Fruit fly (Drosophila melanogaster) whole organism, prepupa: ENCODE results near the gene CG43759.
A peak's percentile ranks its signal among the peaks of the same experiment; 100 is the strongest.

Experiments
- CG10631 ChIP-seq: fragments of 200-800 bp; sonication (Bioruptor generic); optimal IDR thresholded peaks from 2 replicates; lab custom pipeline; 2016; ENCODE audit warnings: missing biosample characterization, missing genetic modification characterization
- CG10669 ChIP-seq: fragments of 200-800 bp; sonication (Bioruptor generic); optimal IDR thresholded peaks from 3 replicates; lab custom pipeline; 2018; ENCODE audit warnings: missing biosample characterization, mild to moderate bottlenecking, missing genetic modification characterization, moderate library complexity
- CG11294 ChIP-seq: fragments of 200-800 bp; sonication (Bioruptor generic); IDR thresholded peaks from 2 replicates; pipeline ENCODE4 v1.3.6; 2022; ENCODE audit warnings: missing biosample characterization, missing genetic modification characterization
- CG11902 ChIP-seq: fragments of 200-800 bp; sonication (Bioruptor generic); optimal IDR thresholded peaks from 3 replicates; lab custom pipeline; 2016; ENCODE audit warnings: missing biosample characterization, missing genetic modification characterization
- CG15336 ChIP-seq: fragments of 200-800 bp; sonication (Bioruptor generic); IDR thresholded peaks from 2 replicates; pipeline ENCODE4 v1.3.6; 2022; ENCODE audit warnings: missing biosample characterization, missing genetic modification characterization
- CG16779 ChIP-seq: fragments of 200-800 bp; sonication (Bioruptor generic); optimal IDR thresholded peaks from 3 replicates; lab custom pipeline; 2017; ENCODE audit warnings: missing biosample characterization, mild to moderate bottlenecking, missing genetic modification characterization
- CG31627 ChIP-seq: fragments of 200-800 bp; sonication (Bioruptor generic); optimal IDR thresholded peaks from 3 replicates; lab custom pipeline; 2016; ENCODE audit warnings: missing biosample characterization, missing genetic modification characterization
- CG32006 ChIP-seq: fragments of 200-800 bp; sonication (Bioruptor generic); optimal IDR thresholded peaks from 3 replicates; lab custom pipeline; 2017; ENCODE audit warnings: missing biosample characterization, mild to moderate bottlenecking, missing genetic modification characterization
- CG4318 ChIP-seq: fragments of 200-800 bp; sonication (Bioruptor generic); optimal IDR thresholded peaks from 3 replicates; lab custom pipeline; 2017; ENCODE audit warnings: missing biosample characterization, mild to moderate bottlenecking, missing genetic modification characterization
- CG6163 ChIP-seq: fragments of 200-800 bp; sonication (Bioruptor generic); IDR thresholded peaks from 3 replicates; pipeline ENCODE4 v1.3.6; 2022; ENCODE audit warnings: missing biosample characterization, missing genetic modification characterization
- CG6792 ChIP-seq: fragments of 200-800 bp; sonication (Bioruptor generic); optimal IDR thresholded peaks from 3 replicates; lab custom pipeline; 2016; ENCODE audit warnings: missing biosample characterization, missing genetic modification characterization
- CG8319 ChIP-seq: fragments of 200-800 bp; sonication (Bioruptor generic); optimal IDR thresholded peaks from 3 replicates; lab custom pipeline; 2016; ENCODE audit warnings: missing biosample characterization, missing genetic modification characterization
- CG8632 ChIP-seq: fragments of 200-800 bp; sonication (Bioruptor generic); optimal IDR thresholded peaks from 3 replicates; lab custom pipeline; 2016; ENCODE audit warnings: missing biosample characterization, missing genetic modification characterization
- Eip78C ChIP-seq: fragments of 200-800 bp; sonication (Bioruptor generic); peaks from one replicate; lab custom pipeline; 2016; ENCODE audit warnings: missing biosample characterization, missing genetic modification characterization
- Eip93F ChIP-seq: fragments of 200-800 bp; sonication (Bioruptor generic); optimal IDR thresholded peaks from 2 replicates; lab custom pipeline; 2016; ENCODE audit warnings: missing biosample characterization, mild to moderate bottlenecking, missing genetic modification characterization
- Ets21C ChIP-seq: fragments of 200-800 bp; sonication (Bioruptor generic); optimal IDR thresholded peaks from 3 replicates; lab custom pipeline; 2016; ENCODE audit warnings: missing biosample characterization, missing genetic modification characterization
- Gug ChIP-seq: fragments of 200-800 bp; sonication (Bioruptor generic); IDR thresholded peaks from 2 replicates; pipeline ENCODE4 v1.3.6; 2022; ENCODE audit warnings: missing biosample characterization, missing genetic modification characterization
- Hr38 ChIP-seq: sonication (Bioruptor generic); optimal IDR thresholded peaks from 2 replicates; lab custom pipeline; 2016; ENCODE audit warnings: missing biosample characterization, missing genetic modification characterization
- Hr39 ChIP-seq: fragments of 200-800 bp; sonication (Bioruptor generic); optimal IDR thresholded peaks from 2 replicates; lab custom pipeline; 2016; ENCODE audit warnings: missing biosample characterization, missing genetic modification characterization
- Hr4 ChIP-seq: fragments of 200-800 bp; sonication (Bioruptor generic); optimal IDR thresholded peaks from 3 replicates; lab custom pipeline; 2016; ENCODE audit warnings: missing biosample characterization, missing genetic modification characterization
- Lpt ChIP-seq: fragments of 200-800 bp; sonication (Bioruptor generic); optimal IDR thresholded peaks from 3 replicates; lab custom pipeline; 2016; ENCODE audit warnings: missing biosample characterization, missing genetic modification characterization
- Met ChIP-seq: fragments of 200-800 bp; sonication (Bioruptor generic); optimal IDR thresholded peaks from 3 replicates; lab custom pipeline; 2016; ENCODE audit warnings: missing biosample characterization, missing genetic modification characterization
- OdsH ChIP-seq: fragments of 200-800 bp; sonication (Bioruptor generic); optimal IDR thresholded peaks from 3 replicates; lab custom pipeline; 2016; ENCODE audit warnings: missing biosample characterization, missing genetic modification characterization
- Smox ChIP-seq: fragments of 200-800 bp; sonication (Bioruptor generic); optimal IDR thresholded peaks from 3 replicates; lab custom pipeline; 2016; ENCODE audit warnings: missing biosample characterization, missing genetic modification characterization
- Sox102F ChIP-seq: fragments of 200-800 bp; sonication (Bioruptor generic); optimal IDR thresholded peaks from 2 replicates; lab custom pipeline; 2016; ENCODE audit warnings: missing biosample characterization, mild to moderate bottlenecking, missing genetic modification characterization
- Sox14 ChIP-seq: fragments of 200-800 bp; sonication (Bioruptor generic); optimal IDR thresholded peaks from 3 replicates; lab custom pipeline; 2016; ENCODE audit warnings: missing biosample characterization, missing genetic modification characterization
- Sox15 ChIP-seq: fragments of 200-800 bp; sonication (Bioruptor generic); optimal IDR thresholded peaks from 3 replicates; lab custom pipeline; 2016; ENCODE audit warnings: missing biosample characterization, missing genetic modification characterization
- achi ChIP-seq: fragments of 200-800 bp; sonication (Bioruptor generic); optimal IDR thresholded peaks from 3 replicates; lab custom pipeline; 2016; ENCODE audit warnings: missing biosample characterization, missing genetic modification characterization
- acj6 ChIP-seq: fragments of 200-800 bp; sonication (Bioruptor generic); optimal IDR thresholded peaks from 3 replicates; lab custom pipeline; 2016; ENCODE audit warnings: missing biosample characterization, missing genetic modification characterization
- eg ChIP-seq: fragments of 200-800 bp; sonication (Bioruptor generic); IDR thresholded peaks from 3 replicates; pipeline ENCODE4 v1.3.6; 2022; ENCODE audit warnings: missing biosample characterization, missing genetic modification characterization
- fd59A ChIP-seq: fragments of 200-800 bp; sonication (Bioruptor generic); optimal IDR thresholded peaks from 2 replicates; lab custom pipeline; 2017; ENCODE audit warnings: missing biosample characterization, mild to moderate bottlenecking, missing genetic modification characterization, missing genetic modification reagents
- fd85E ChIP-seq: fragments of 200-800 bp; sonication (Bioruptor generic); optimal IDR thresholded peaks from 3 replicates; lab custom pipeline; 2016; ENCODE audit warnings: missing biosample characterization, missing genetic modification characterization
- lz ChIP-seq: fragments of 200-800 bp; sonication (Bioruptor generic); optimal IDR thresholded peaks from 3 replicates; lab custom pipeline; 2016; ENCODE audit warnings: missing biosample characterization, missing genetic modification characterization
- pdm3 ChIP-seq: fragments of 200-800 bp; sonication (Bioruptor generic); optimal IDR thresholded peaks from 3 replicates; lab custom pipeline; 2016; ENCODE audit warnings: missing biosample characterization, missing genetic modification characterization
- salr ChIP-seq, 2 experiments: fragments of 200-800 bp; sonication (Bioruptor generic); optimal IDR thresholded peaks; 3 replicates each; lab custom pipeline; 2016 to 2018; ENCODE audit warnings: missing biosample characterization in 2 of 2, missing genetic modification characterization in 2 of 2, mild to moderate bottlenecking in 1 of 2
- svp ChIP-seq: fragments of 200-800 bp; sonication (Bioruptor generic); peaks from one replicate; lab custom pipeline; 2016; ENCODE audit warnings: missing biosample characterization, missing genetic modification characterization
- topi ChIP-seq: fragments of 200-800 bp; sonication (Bioruptor generic); optimal IDR thresholded peaks from 3 replicates; lab custom pipeline; 2016; ENCODE audit warnings: missing biosample characterization, missing genetic modification characterization
- vri ChIP-seq: fragments of 200-800 bp; sonication (Bioruptor generic); optimal IDR thresholded peaks from 3 replicates; lab custom pipeline; 2016; ENCODE audit warnings: missing biosample characterization, mild to moderate bottlenecking, missing genetic modification characterization

The CG43759 gene

DNA sequence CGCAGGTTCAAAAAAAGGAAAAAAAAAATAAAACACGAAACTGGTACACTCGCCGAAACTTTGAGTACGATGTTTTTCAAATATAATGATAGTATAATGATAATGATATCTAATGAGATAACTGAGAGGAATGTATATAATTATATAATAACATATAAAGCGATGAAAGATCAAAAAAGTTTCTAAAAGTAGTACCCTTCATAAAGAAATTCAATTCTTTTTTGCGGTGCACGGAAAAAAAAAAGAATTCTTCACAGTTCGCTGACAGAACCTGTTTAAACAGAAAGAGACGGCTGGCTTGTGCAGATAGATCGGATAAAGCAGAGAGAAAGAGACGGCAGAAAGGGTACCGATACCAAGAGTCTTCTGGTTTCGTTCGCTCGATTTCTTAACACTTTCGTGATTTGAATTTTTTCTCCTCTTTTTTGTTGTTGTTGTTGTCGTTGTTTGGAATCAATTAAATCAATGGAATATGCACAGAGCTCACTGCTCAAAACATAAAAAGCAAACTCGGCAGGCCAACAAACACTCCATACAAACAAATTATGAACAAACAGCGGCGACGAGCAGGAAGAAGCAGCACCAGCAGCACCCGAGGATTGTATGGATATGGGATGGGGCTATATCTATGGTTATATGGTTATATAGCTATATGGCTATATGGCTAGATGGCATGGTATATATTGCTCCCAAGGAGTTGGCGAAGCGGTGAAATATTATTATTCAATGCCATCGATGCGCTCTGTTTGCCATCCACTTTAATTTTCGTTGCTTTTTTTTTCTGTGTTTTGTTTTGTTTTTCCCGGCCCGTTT is 8.2 kb downstream of the CG43759 start (continued):
- peak; percentile 81 for TF ChIP-seq fd59A (GFP tag; lab: Kevin White, UChicago)
- TF ChIP-seq Sox14 (GFP tag; lab: Kevin White, UChicago) = peak; percentile 52
- peak; percentile 5 for TF ChIP-seq Eip93F (GFP tag; lab: Kevin White, UChicago)
- peak; percentile 74 for TF ChIP-seq CG16779 (tag; lab: Kevin White, UChicago)
- TF ChIP-seq CG8632 = peak; percentile 87
- TF ChIP-seq lz (GFP tag; lab: Kevin White, UChicago) = peak; percentile 59
- peak; percentile 74 for TF ChIP-seq Smox (GFP tag; lab: Kevin White, UChicago)
- TF ChIP-seq topi (GFP tag; lab: Kevin White, UChicago) = peak; percentile 63
- peak; percentile 70 for TF ChIP-seq CG32006
- TF ChIP-seq Hr38 (GFP tag; lab: Kevin White, UChicago) = no peak
- TF ChIP-seq CG31627 (GFP tag; lab: Kevin White, UChicago) = peak; percentile 42
- TF ChIP-seq CG4318 (GFP tag; lab: Kevin White, UChicago) = peak; percentile 32
- TF ChIP-seq svp = peak; percentile 82
- peak; percentile 87 for TF ChIP-seq achi (GFP tag; lab: Kevin White, UChicago)

DNA sequence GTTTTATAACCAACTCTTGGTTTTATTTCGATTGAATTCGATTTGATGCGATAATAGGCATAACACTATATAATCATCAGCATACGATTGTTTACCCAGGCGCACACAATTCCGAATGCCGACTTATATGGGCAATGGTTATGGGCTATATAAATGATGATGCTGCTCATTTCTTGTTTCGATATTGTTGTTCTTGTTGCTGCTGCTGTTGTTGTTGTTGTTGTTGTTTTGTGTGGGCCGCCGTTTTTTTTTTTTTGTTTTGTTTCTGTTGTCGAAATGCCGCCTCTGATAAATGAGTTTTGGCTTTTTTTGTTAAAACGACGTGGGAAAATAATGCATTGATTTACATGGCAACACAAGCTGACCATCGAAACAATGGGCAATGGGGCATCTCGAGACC is 9.3 kb downstream of the CG43759 start:
- no peak for TF ChIP-seq Smox (GFP tag; lab: Kevin White, UChicago)
- TF ChIP-seq CG6163 (GFP tag; lab: Robert Waterston, UW) = no peak
- TF ChIP-seq topi (GFP tag; lab: Kevin White, UChicago) = no peak
- no peak for TF ChIP-seq vri (GFP tag; lab: Kevin White, UChicago)
- no peak for TF ChIP-seq lz (GFP tag; lab: Kevin White, UChicago)
- no peak for TF ChIP-seq CG11902 (GFP tag; lab: Kevin White, UChicago)
- no peak for TF ChIP-seq CG11294
- TF ChIP-seq Ets21C (GFP tag; lab: Kevin White, UChicago) = no peak
- no peak for TF ChIP-seq Sox102F (GFP tag; lab: Kevin White, UChicago)
- no peak for TF ChIP-seq salr (GFP tag; optimal IDR thresholded peaks at IDR 0.05; lab: Kevin White, UChicago)
- TF ChIP-seq fd59A (GFP tag; lab: Kevin White, UChicago) = no peak
- TF ChIP-seq eg (GFP tag; lab: Robert Waterston, UW) = no peak
- no peak for TF ChIP-seq Hr4

DNA sequence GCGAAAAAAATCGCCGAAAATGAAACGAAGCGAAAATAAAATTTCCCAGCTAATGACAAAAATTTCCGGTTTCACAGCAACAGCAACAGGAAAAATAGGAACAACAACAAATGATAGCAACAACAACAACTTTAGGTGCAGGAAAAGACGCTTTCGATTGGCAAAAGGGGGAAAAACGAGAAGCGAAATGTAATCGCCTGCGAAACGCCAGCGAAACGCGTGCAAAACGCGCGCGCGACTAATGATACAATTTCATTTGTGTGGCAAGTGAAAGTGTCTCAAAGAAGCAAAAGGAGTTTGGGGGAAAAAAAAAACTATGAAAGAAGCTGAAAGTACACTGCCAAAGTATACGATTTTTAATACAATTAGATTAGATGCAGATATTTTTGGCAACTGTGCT is 11.8 kb downstream of the CG43759 start:
- no peak for TF ChIP-seq CG6792 (GFP tag; lab: Kevin White, UChicago)
- TF ChIP-seq vri (GFP tag; lab: Kevin White, UChicago) = no peak
- no peak for TF ChIP-seq pdm3 (GFP tag; lab: Kevin White, UChicago)
- no peak for TF ChIP-seq achi (GFP tag; lab: Kevin White, UChicago)
- no peak for TF ChIP-seq Hr4
- TF ChIP-seq fd85E (GFP tag; lab: Kevin White, UChicago) = no peak
- no peak for TF ChIP-seq CG10669 (GFP tag; lab: Kevin White, UChicago)
- TF ChIP-seq Hr39 (GFP tag; lab: Kevin White, UChicago) = no peak
- no peak for TF ChIP-seq Lpt (GFP tag; lab: Kevin White, UChicago)
- TF ChIP-seq Eip93F (GFP tag; lab: Kevin White, UChicago) = no peak
- TF ChIP-seq Gug (GFP tag; lab: Robert Waterston, UW) = no peak
- TF ChIP-seq Ets21C (GFP tag; lab: Kevin White, UChicago) = no peak
- TF ChIP-seq OdsH (GFP tag; lab: Kevin White, UChicago) = no peak
- TF ChIP-seq CG31627 (GFP tag; lab: Kevin White, UChicago) = no peak
- TF ChIP-seq Met (GFP tag; lab: Kevin White, UChicago) = no peak
- no peak for TF ChIP-seq Eip78C (GFP tag; lab: Kevin White, UChicago)
- TF ChIP-seq CG16779 (tag; lab: Kevin White, UChicago) = no peak
- TF ChIP-seq, all 60 proteins: peak for 0

DNA sequence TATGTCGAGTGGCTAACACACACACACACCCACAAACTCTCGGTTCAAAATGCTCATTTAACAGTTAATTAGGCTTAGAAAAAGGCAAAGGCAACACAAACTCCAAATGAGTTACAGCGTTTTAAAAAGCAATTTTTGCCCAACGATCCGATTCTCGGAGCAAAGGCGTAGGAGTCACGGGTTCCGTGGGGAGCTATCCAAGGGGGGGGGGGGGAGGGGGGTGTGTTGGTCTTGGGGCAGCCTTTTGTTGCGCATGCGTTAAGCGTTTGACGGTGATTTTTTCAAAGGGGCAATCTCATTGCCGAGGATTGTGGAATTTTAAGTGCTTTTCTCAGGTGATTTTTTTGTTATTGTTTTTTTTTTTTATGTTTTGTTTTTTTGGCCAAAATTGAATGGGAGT is 12.5 kb downstream of the CG43759 start:
- TF ChIP-seq Sox15 (GFP tag; lab: Kevin White, UChicago) = no peak
- TF ChIP-seq CG8319 (GFP tag; lab: Kevin White, UChicago) = no peak
- no peak for TF ChIP-seq svp
- TF ChIP-seq Met (GFP tag; lab: Kevin White, UChicago) = no peak
- no peak for TF ChIP-seq CG16779 (tag; lab: Kevin White, UChicago)
- no peak for TF ChIP-seq CG10631
- TF ChIP-seq CG15336 (GFP tag; lab: Robert Waterston, UW) = no peak
- TF ChIP-seq acj6 (GFP tag; lab: Kevin White, UChicago) = no peak
- TF ChIP-seq Ets21C (GFP tag; lab: Kevin White, UChicago) = no peak
- TF ChIP-seq fd85E (GFP tag; lab: Kevin White, UChicago) = no peak
- TF ChIP-seq, all 60 proteins: peak for 0
